Fruit fly (Drosophila melanogaster): ENCODE data around the gene CG32085.

The CG32085 gene

DNA sequence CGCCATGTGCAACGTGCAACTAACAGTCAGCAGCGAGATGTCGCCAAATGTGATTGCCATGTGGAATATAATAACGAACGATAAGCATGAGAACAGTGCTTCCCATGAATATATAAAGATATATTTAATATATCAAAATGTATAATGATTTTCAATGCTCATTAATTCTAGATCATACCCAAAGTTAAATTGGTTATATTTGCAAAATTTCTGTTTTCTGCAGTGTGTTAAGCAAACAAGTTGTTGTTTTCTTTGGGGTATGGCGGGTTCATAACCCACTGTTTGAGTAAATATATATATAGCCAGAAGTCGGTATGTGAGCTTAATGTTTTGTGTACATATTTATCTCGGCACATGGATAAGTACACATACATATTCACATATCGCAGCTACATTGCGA lies 43.3 kb downstream of the CG32085 start (continued):
- TF ChIP-seq onecut (GFP tag; IDR thresholded peaks at IDR 0.05): no peak

- TF ChIP-seq jing (GFP tag; optimal IDR thresholded peaks at IDR 0.05): no peak
- TF ChIP-seq Kr (GFP tag; optimal IDR thresholded peaks at IDR 0.05): no peak
- no peak for TF ChIP-seq CG6654 (GFP tag; optimal IDR thresholded peaks at IDR 0.05)
- TF ChIP-seq wor (GFP tag; IDR thresholded peaks at IDR 0.05): no peak
- no peak for TF ChIP-seq CG12155 (GFP tag; optimal IDR thresholded peaks at IDR 0.05)
- TF ChIP-seq NFAT (GFP tag; IDR thresholded peaks at IDR 0.05): no peak
- TF ChIP-seq sima (GFP tag; optimal IDR thresholded peaks at IDR 0.05): no peak
- no peak for TF ChIP-seq CG17912 (GFP tag; optimal IDR thresholded peaks at IDR 0.05)
- TF ChIP-seq CG7357 (GFP tag; IDR thresholded peaks at IDR 0.05): no peak
- TF ChIP-seq nom (GFP tag; optimal IDR thresholded peaks at IDR 0.05): peak; percentile 81
- no peak for TF ChIP-seq CG10543 (GFP tag; optimal IDR thresholded peaks at IDR 0.05)
- TF ChIP-seq Dp (GFP tag; optimal IDR thresholded peaks at IDR 0.05): no peak
- TF ChIP-seq Rx (GFP tag; IDR thresholded peaks at IDR 0.05): no peak
- peak; percentile 64 for TF ChIP-seq Drgx (GFP tag; IDR thresholded peaks at IDR 0.05)
- TF ChIP-seq Nf-YA (GFP tag; IDR thresholded peaks at IDR 0.05): no peak
- no peak for TF ChIP-seq Atf6 (GFP tag; IDR thresholded peaks at IDR 0.05)
- TF ChIP-seq tll (GFP tag; optimal IDR thresholded peaks at IDR 0.05): no peak
- no peak for TF ChIP-seq CG2889 (GFP tag; IDR thresholded peaks at IDR 0.05)
- TF ChIP-seq aop (GFP tag; IDR thresholded peaks at IDR 0.05): no peak
- no peak for TF ChIP-seq kah (GFP tag; optimal IDR thresholded peaks at IDR 0.05)
- no peak for TF ChIP-seq Awh (GFP tag; IDR thresholded peaks at IDR 0.05)
- TF ChIP-seq CG17359 (tag; optimal IDR thresholded peaks at IDR 0.05): no peak
- TF ChIP-seq hbn (GFP tag; IDR thresholded peaks at IDR 0.05; ENCODE audit: partially characterized antibody): no peak
- TF ChIP-seq bsh (GFP tag; optimal IDR thresholded peaks at IDR 0.05): peak in 1 of 2 experiments; percentile 83
These were observed 45.6 kb downstream of the CG32085 start for dm6 chr3L:11634551-11634950.

- TF ChIP-seq odd (GFP tag; optimal IDR thresholded peaks at IDR 0.05) (no peak), CG16779 (GFP tag; IDR thresholded peaks at IDR 0.05) (0 out of 2 replicates have a peak, but pooled peaks have one; percentile 11), rib (GFP tag; IDR thresholded peaks at IDR 0.05) (0 out of 2 replicates have a peak, but pooled peaks have one; percentile 20)
These were observed 49.1 kb downstream of the CG32085 start, which contains the start of gene CG32091 for dm6 chr3L:11631092-11631491. TSS of gene CG32091 (plus strand) at chr3L:11631392.

- TF ChIP-seq CG15514 (GFP tag; optimal IDR thresholded peaks at IDR 0.05) (peak; percentile 57), Sry-δ (GFP tag; optimal IDR thresholded peaks at IDR 0.05) (peak; percentile 46), CG34224 (GFP tag; IDR thresholded peaks at IDR 0.05; ENCODE audit: partially characterized antibody) (peak; percentile 21; the same call in 2 of the 3 replicates), MBD-R2 (GFP tag; IDR thresholded peaks at IDR 0.05) (0 out of 2 replicates have a peak, but pooled peaks have one; percentile 10), CG10267 (tag; optimal IDR thresholded peaks at IDR 0.05) (peak; percentile 93), CG9797 (GFP tag; optimal IDR thresholded peaks at IDR 0.05) (peak; percentile 23), eve (GFP tag; optimal IDR thresholded peaks at IDR 0.05) (peak in 1 of 2 experiments; percentile 50), Hr39 (optimal IDR thresholded peaks at IDR 0.05) (no peak), vvl (GFP tag; IDR thresholded peaks at IDR 0.05) (peak; percentile 91), Doc3 (GFP tag; IDR thresholded peaks at IDR 0.05; ENCODE audit: partially characterized antibody) (0 out of 3 replicates have a peak, but pooled peaks have one; percentile 36), CG1603 (tag; optimal IDR thresholded peaks at IDR 0.05) (peak; percentile 5), Dref (GFP tag; IDR thresholded peaks at IDR 0.05) (peak; percentile 68), Dll (GFP tag; IDR thresholded peaks at IDR 0.05; ENCODE audit: partially characterized antibody) (peak; percentile 32; the same call in 1 of the 4 replicates), CG17328 (GFP tag; IDR thresholded peaks at IDR 0.05) (no peak), BEAF-32 (GFP tag; optimal IDR thresholded peaks at IDR 0.05) (peak; percentile 36), gfzf (GFP tag; optimal IDR thresholded peaks at IDR 0.05) (peak; percentile 60), sens (GFP tag) (peak; percentile 32), ash1 (GFP tag; optimal IDR thresholded peaks at IDR 0.05) (no peak), E2f2 (GFP tag; IDR thresholded peaks at IDR 0.05) (peak; percentile 93), stwl (tag; optimal IDR thresholded peaks at IDR 0.05) (peak; percentile 81)
These were observed 49.5 kb downstream of the CG32085 start for dm6 chr3L:11630684-11631083.

Data from whole organism, embryonic.